Worm (Caenorhabditis elegans) whole organism, late embryonic: ENCODE measurements around the gene gfm-1.

Source experiments
- Y22D7AL.16 ChIP-seq: sonication (generic microtip); optimal IDR thresholded peaks from 2 replicates; lab custom pipeline; 2016; ENCODE audit warnings: missing genetic modification characterization, missing compliant biosample characterization
- ceh-34 ChIP-seq: sonication (generic microtip); optimal IDR thresholded peaks from 2 replicates; lab custom pipeline; 2016; ENCODE audit warnings: mild to moderate bottlenecking, missing genetic modification characterization, missing compliant biosample characterization
- dmd-4 ChIP-seq: sonication (generic microtip); optimal IDR thresholded peaks from 2 replicates; lab custom pipeline; 2016; ENCODE audit warnings: borderline replicate concordance, missing genetic modification characterization, missing compliant biosample characterization
- dve-1 ChIP-seq: sonication (generic microtip); optimal IDR thresholded peaks from 2 replicates; lab custom pipeline; 2017; ENCODE audit warnings: antibody characterized with exemption, mild to moderate bottlenecking, missing genetic modification characterization, missing compliant biosample characterization
- mec-3 ChIP-seq: sonication (generic microtip); optimal IDR thresholded peaks from 2 replicates; lab custom pipeline; 2016; ENCODE audit warnings: borderline replicate concordance, missing genetic modification characterization, missing compliant biosample characterization
- nhr-11 ChIP-seq: fragments of 150-350 bp; optimal IDR thresholded peaks from 2 replicates; lab custom pipeline; 2014; ENCODE audit warnings: missing biosample characterization, missing genetic modification characterization
- pat-9 ChIP-seq: fragments of 200-800 bp; sonication (Bioruptor generic); optimal IDR thresholded peaks from 2 replicates; lab custom pipeline; 2018; ENCODE audit warnings: mild to moderate bottlenecking, missing genetic modification characterization, moderate library complexity, missing compliant biosample characterization
- pha-4 ChIP-seq: fragments of 150-350 bp; optimal IDR thresholded peaks from 2 replicates; lab custom pipeline; 2018; ENCODE audit warnings: missing biosample characterization, missing genetic modification reagents, missing genetic modification characterization
- sox-2 ChIP-seq: fragments of 200-800 bp; sonication (Bioruptor generic); IDR thresholded peaks from 2 replicates; pipeline ENCODE4 v1.3.6; 2022; ENCODE audit warnings: missing genetic modification reagents, missing genetic modification characterization, missing compliant biosample characterization
- sox-4 ChIP-seq: sonication (generic microtip); optimal IDR thresholded peaks from 2 replicates; lab custom pipeline; 2017; ENCODE audit warnings: mild to moderate bottlenecking, missing genetic modification characterization, inconsistent platforms, missing compliant biosample characterization
- unc-3 ChIP-seq, 2 experiments: fragments of 200-800 bp in 1 of 2; sonication (Bioruptor generic) in 1 of 2; sonication (generic microtip) in 1 of 2; conservative IDR thresholded peaks in 1 of 2; optimal IDR thresholded peaks in 1 of 2; 2 replicates each; pipeline versions ENCODE4 v1.3.6 to Lab custom; 2016 to 2022; ENCODE audit warnings: missing compliant biosample characterization in 2 of 2, missing genetic modification characterization in 2 of 2, missing genetic modification reagents in 1 of 2

ce11 chrII:13076301-13076916 lies 40.9 kb upstream of the gfm-1 start:
- TF ChIP-seq sox-4 (tag; lab: Kevin White, UChicago), result no peak
- TF ChIP-seq mec-3 (tag; lab: Kevin White, UChicago), result no peak
- TF ChIP-seq nhr-11, result no peak
- TF ChIP-seq Y22D7AL.16 (tag; lab: Kevin White, UChicago), result no peak
- no peak for TF ChIP-seq dve-1 (tag; lab: Kevin White, UChicago)
- TF ChIP-seq pha-4 (tag; lab: Kevin White, UChicago), result no peak
- no peak for TF ChIP-seq pat-9
- no peak for TF ChIP-seq sox-2 (GFP tag; lab: Robert Waterston, UW)
- no peak for TF ChIP-seq ceh-34 (tag; lab: Kevin White, UChicago)
- no peak for TF ChIP-seq unc-3 (GFP tag; conservative IDR thresholded peaks at IDR 0.05; lab: Robert Waterston, UW)
- no peak for TF ChIP-seq unc-3 (tag; optimal IDR thresholded peaks at IDR 0.05; lab: Kevin White, UChicago)
- no peak for TF ChIP-seq dmd-4 (tag; lab: Kevin White, UChicago)
